Worm (Caenorhabditis elegans) whole organism, L2 larva: Measurements from ENCODE around the gene lurp-4.

Experiments
- R02D3.7 ChIP-seq: fragments of 150-350 bp; optimal IDR thresholded peaks from 2 replicates; lab custom pipeline; 2014; ENCODE audit warnings: missing biosample characterization, missing genetic modification characterization
- ZK546.5 ChIP-seq: sonication (generic microtip); optimal IDR thresholded peaks from 2 replicates; lab custom pipeline; 2017; ENCODE audit warnings: missing biosample characterization, missing genetic modification characterization
- lin-11 ChIP-seq: fragments of 150-350 bp; sonication (generic microtip); optimal IDR thresholded peaks from 2 replicates; lab custom pipeline; 2014; ENCODE audit warnings: missing biosample characterization, missing genetic modification characterization, inconsistent platforms, mixed read lengths
- nhr-25 ChIP-seq: fragments of 150-350 bp; sonication (generic microtip); optimal IDR thresholded peaks from 3 replicates; lab custom pipeline; 2014; ENCODE audit warnings: missing biosample characterization, missing genetic modification characterization
- snpc-4 ChIP-seq: fragments of 150-350 bp; optimal IDR thresholded peaks from 2 replicates; lab custom pipeline; 2014; ENCODE audit warnings: missing biosample characterization, missing genetic modification characterization
- unc-62 ChIP-seq: fragments of 150-350 bp; optimal IDR thresholded peaks from 2 replicates; lab custom pipeline; 2014; ENCODE audit warnings: missing biosample characterization, missing genetic modification reagents, missing genetic modification characterization
- ztf-1 ChIP-seq: fragments of 200-800 bp; sonication (Bioruptor generic); conservative IDR thresholded peaks from 2 replicates; pipeline ENCODE4 v1.3.6; 2022; ENCODE audit warnings: missing genetic modification characterization, missing compliant biosample characterization
- ztf-4 ChIP-seq: fragments of 150-350 bp; optimal IDR thresholded peaks from 2 replicates; lab custom pipeline; 2014; ENCODE audit warnings: missing biosample characterization, missing genetic modification characterization

- TF ChIP-seq ZK546.5 (tag; lab: Kevin White, UChicago) (no peak), unc-62 (GFP tag; lab: Kevin White, UChicago) (no peak), R02D3.7 (tag; lab: Kevin White, UChicago) (no peak), nhr-25 (tag; lab: Kevin White, UChicago) (no peak), snpc-4 (no peak), ztf-4 (tag; lab: Kevin White, UChicago) (no peak), lin-11 (tag; lab: Kevin White, UChicago) (no peak), ztf-1 (no peak)
These were observed 8.4 kb upstream of the lurp-4 start for ce11 chrV:13083751-13084672.
